Worm (Caenorhabditis elegans) whole organism, early embryonic: ENCODE data around the gene fbxa-27.

ENCODE experiments used
- F13C5.2 ChIP-seq: sonication (generic microtip); optimal IDR thresholded peaks from 2 replicates; lab custom pipeline; 2017; ENCODE audit warnings: mild to moderate bottlenecking, missing genetic modification characterization, inconsistent platforms, missing compliant biosample characterization
- aly-1 ChIP-seq: sonication (generic microtip); optimal IDR thresholded peaks from 2 replicates; lab custom pipeline; 2016; ENCODE audit warnings: missing genetic modification characterization, missing compliant biosample characterization
- ama-1 ChIP-seq: fragments of 150-350 bp; optimal IDR thresholded peaks from 2 replicates; lab custom pipeline; 2014
- ceh-36 ChIP-seq: sonication (generic microtip); optimal IDR thresholded peaks from 2 replicates; lab custom pipeline; 2016; ENCODE audit warnings: missing genetic modification characterization, inconsistent platforms, missing compliant biosample characterization
- hmbx-1 ChIP-seq: sonication (generic microtip); optimal IDR thresholded peaks from 2 replicates; lab custom pipeline; 2016; ENCODE audit warnings: mild to moderate bottlenecking, missing genetic modification characterization, missing compliant biosample characterization
- hmg-4 ChIP-seq: fragments of 200-800 bp; sonication (Bioruptor generic); optimal IDR thresholded peaks from 2 replicates; lab custom pipeline; 2018; ENCODE audit warnings: mild to moderate bottlenecking, missing genetic modification characterization, missing compliant biosample characterization
- hnd-1 ChIP-seq: sonication (generic microtip); optimal IDR thresholded peaks from 2 replicates; lab custom pipeline; 2016; ENCODE audit warnings: missing genetic modification characterization, missing compliant biosample characterization
- pes-1 ChIP-seq: fragments of 200-800 bp; sonication (Bioruptor generic); IDR thresholded peaks from 2 replicates; pipeline ENCODE4 v1.3.6; 2022; ENCODE audit warnings: missing genetic modification reagents, missing genetic modification characterization, missing compliant biosample characterization
- scrt-1 ChIP-seq: fragments of 200-800 bp; sonication (Bioruptor generic); IDR thresholded peaks from 2 replicates; pipeline ENCODE4 v1.3.6; 2022; ENCODE audit warnings: missing genetic modification characterization, missing compliant biosample characterization
- tbx-11 ChIP-seq: fragments of 200-800 bp; sonication (Bioruptor generic); IDR thresholded peaks from 2 replicates; pipeline ENCODE4 v1.3.6; 2022; ENCODE audit warnings: missing genetic modification characterization, missing compliant biosample characterization
- tbx-37 ChIP-seq: fragments of 200-800 bp; sonication (Bioruptor generic); conservative IDR thresholded peaks from 2 replicates; pipeline ENCODE4 v1.3.6; 2022; ENCODE audit warnings: missing genetic modification reagents, missing genetic modification characterization, missing compliant biosample characterization
- tra-4 ChIP-seq: sonication (generic microtip); optimal IDR thresholded peaks from 2 replicates; lab custom pipeline; 2017; ENCODE audit warnings: missing genetic modification characterization, missing compliant biosample characterization

DNA sequence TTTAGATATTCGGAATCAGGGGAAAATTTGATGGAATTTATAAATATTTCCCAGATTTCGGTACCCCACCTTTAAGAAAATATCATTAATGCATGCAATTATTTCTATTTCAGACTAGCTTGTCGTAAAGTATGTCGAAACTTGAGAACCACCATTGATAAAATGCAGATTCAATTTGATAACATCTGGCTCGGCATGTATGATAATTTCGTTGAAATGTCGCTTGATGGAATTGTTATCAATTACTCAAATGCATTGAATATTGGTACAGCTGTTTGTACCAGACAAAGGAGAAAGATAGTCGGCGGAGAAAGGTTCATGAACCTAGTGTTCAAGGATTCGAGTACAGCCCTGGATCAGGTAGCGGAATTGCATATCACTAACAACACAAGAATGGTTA is 10.9 kb upstream of the fbxa-27 start, which contains the start of gene Y82E9BL.19:
- TF ChIP-seq pes-1 (no peak), hnd-1 (tag; lab: Kevin White, UChicago) (no peak), tbx-37 (no peak), hmg-4 (GFP tag; lab: Kevin White, UChicago) (no peak), ama-1 (lab: Kevin White, UChicago) (no peak), tra-4 (tag; lab: Kevin White, UChicago) (no peak), ceh-36 (no peak), scrt-1 (GFP tag; lab: Robert Waterston, UW) (no peak), F13C5.2 (no peak), hmbx-1 (tag; lab: Kevin White, UChicago) (no peak), aly-1 (tag; lab: Kevin White, UChicago) (no peak), tbx-11 (GFP tag; lab: Robert Waterston, UW) (no peak)
